Fruit fly (Drosophila melanogaster): ENCODE data around the gene bun.

DNA sequence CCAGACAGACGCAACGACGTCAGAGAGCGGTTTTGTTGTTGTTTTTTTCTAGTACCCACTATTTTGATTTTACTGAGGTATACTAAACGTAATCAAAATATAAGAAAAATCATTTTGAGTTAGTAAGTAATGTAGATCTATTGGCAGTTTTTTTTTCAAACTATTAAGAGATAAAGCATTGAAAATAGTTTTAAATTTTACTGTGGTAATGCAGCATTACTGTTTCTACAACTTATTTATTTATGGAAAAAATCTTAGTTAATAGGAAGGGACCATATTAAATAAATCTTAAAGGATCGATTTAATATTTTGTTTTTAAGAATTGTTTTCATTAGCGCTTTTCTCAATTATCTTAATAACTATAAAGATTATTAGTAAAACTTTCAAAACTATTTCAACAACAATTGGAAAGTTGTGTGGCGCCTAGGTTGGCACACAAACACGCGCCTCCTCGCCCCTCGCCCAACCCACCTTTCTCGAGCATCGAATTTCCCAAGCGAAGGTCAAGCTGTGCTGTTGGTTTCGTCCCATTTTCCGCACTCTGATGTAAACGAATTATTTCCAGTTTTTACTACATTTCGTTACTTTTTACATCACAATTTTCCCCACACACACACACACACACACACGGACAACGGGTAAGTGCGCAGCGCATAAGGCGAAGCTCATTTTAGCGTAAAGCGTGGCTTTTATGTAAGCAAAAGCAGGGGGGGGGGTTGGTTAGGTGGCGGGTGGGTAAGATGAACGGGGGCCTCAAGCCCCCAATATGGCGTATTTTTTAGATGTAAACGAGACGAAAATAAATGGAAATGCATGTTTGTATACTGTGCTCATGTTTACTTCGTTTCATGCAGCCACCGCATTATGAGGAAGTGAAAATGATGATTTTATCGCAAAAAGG, 16.2 kb downstream of the bun start:
- TF ChIP-seq CG14655 (GFP tag; optimal IDR thresholded peaks at IDR 0.05): no peak
- TF ChIP-seq CG4496 (GFP tag; IDR thresholded peaks at IDR 0.05): no peak; the same call in 2 of the 3 replicates
- TF ChIP-seq CG32121 (GFP tag; IDR thresholded peaks at IDR 0.05): no peak
- no peak for TF ChIP-seq CG13204 (GFP tag; optimal IDR thresholded peaks at IDR 0.05)
- TF ChIP-seq fd96Ca (GFP tag; IDR thresholded peaks at IDR 0.05): 0 out of 3 replicates have a peak, but pooled peaks have one; percentile 36
- TF ChIP-seq CG12605 (GFP tag; IDR thresholded peaks at IDR 0.05): no peak; the same call in 1 of the 2 replicates
- no peak for TF ChIP-seq rn (GFP tag; IDR thresholded peaks at IDR 0.05)
- no peak for TF ChIP-seq Pif1B (GFP tag; optimal IDR thresholded peaks at IDR 0.05)
